Worm (Caenorhabditis elegans) whole organism, L4 larva: ENCODE measurements around the gene Y105C5A.24.
"Not testable (repeated sequence)": the region's sequence is repeated elsewhere in the genome, so short reads cannot be mapped to it uniquely, and the experiment has no call there.

Source experiments
- D1046.2 ChIP-seq: fragments of 200-800 bp; sonication (Bioruptor generic); IDR thresholded peaks from 2 replicates; pipeline ENCODE4 v1.3.6; 2022; ENCODE audit warnings: missing genetic modification characterization, missing compliant biosample characterization
- Y105C5A.15 ChIP-seq: fragments of 200-800 bp; sonication (Bioruptor generic); IDR thresholded peaks from 2 replicates; pipeline ENCODE4 v1.3.6; 2022; ENCODE audit warnings: missing genetic modification characterization, missing compliant biosample characterization
- Y48G9A.11 ChIP-seq: fragments of 200-800 bp; sonication (Bioruptor generic); IDR thresholded peaks from 2 replicates; pipeline ENCODE4 v1.3.6; 2022; ENCODE audit warnings: missing genetic modification reagents, missing genetic modification characterization, missing compliant biosample characterization
- Y5F2A.4 ChIP-seq: fragments of 200-800 bp; sonication (Bioruptor generic); optimal IDR thresholded peaks from 2 replicates; lab custom pipeline; 2018; ENCODE audit warnings: mild to moderate bottlenecking, missing genetic modification characterization, missing compliant biosample characterization
- Y75B8A.6 ChIP-seq: fragments of 200-800 bp; sonication (Bioruptor generic); IDR thresholded peaks from 2 replicates; pipeline ENCODE4 v1.3.6; 2022; ENCODE audit warnings: missing genetic modification reagents, missing genetic modification characterization, missing compliant biosample characterization
- ZK337.2 ChIP-seq: fragments of 200-800 bp; sonication (Bioruptor generic); IDR thresholded peaks from 2 replicates; pipeline ENCODE4 v1.3.6; 2022; ENCODE audit warnings: missing genetic modification reagents, missing genetic modification characterization, missing compliant biosample characterization
- aha-1 ChIP-seq: fragments of 150-350 bp; peaks from one replicate; lab custom pipeline; 2014; ENCODE audit warnings: missing biosample characterization, missing genetic modification characterization
- arid-1 ChIP-seq: fragments of 200-800 bp; sonication (Bioruptor generic); conservative IDR thresholded peaks from 2 replicates; pipeline ENCODE4 v1.3.6; 2022; ENCODE audit warnings: missing genetic modification reagents, missing genetic modification characterization, missing compliant biosample characterization
- ceh-20 ChIP-seq: fragments of 200-800 bp; sonication (Bioruptor generic); IDR thresholded peaks from 2 replicates; pipeline ENCODE4 v1.3.6; 2022; ENCODE audit warnings: missing genetic modification reagents, missing genetic modification characterization, missing compliant biosample characterization
- ceh-44 ChIP-seq: fragments of 200-800 bp; sonication (Bioruptor generic); IDR thresholded peaks from 2 replicates; pipeline ENCODE4 v1.3.6; 2022; ENCODE audit warnings: missing genetic modification reagents, missing genetic modification characterization, missing compliant biosample characterization
- ceh-82 ChIP-seq: sonication (generic microtip); optimal IDR thresholded peaks from 2 replicates; lab custom pipeline; 2017; ENCODE audit warnings: missing biosample characterization, missing genetic modification characterization
- ctbp-1 ChIP-seq: fragments of 200-800 bp; sonication (Bioruptor generic); IDR thresholded peaks from 2 replicates; pipeline ENCODE4 v1.3.6; 2022; ENCODE audit warnings: missing genetic modification reagents, missing genetic modification characterization, missing compliant biosample characterization
- daf-19 ChIP-seq: fragments of 200-800 bp; sonication (Bioruptor generic); conservative IDR thresholded peaks from 2 replicates; pipeline ENCODE4 v1.3.6; 2022; ENCODE audit warnings: missing genetic modification characterization, missing compliant biosample characterization
- daf-8 ChIP-seq: fragments of 200-800 bp; sonication (Bioruptor generic); IDR thresholded peaks from 2 replicates; pipeline ENCODE4 v1.3.6; 2022; ENCODE audit warnings: missing genetic modification characterization, missing compliant biosample characterization
- dmd-6 ChIP-seq: fragments of 200-800 bp; sonication (Bioruptor generic); IDR thresholded peaks from 2 replicates; pipeline ENCODE4 v1.3.6; 2022; ENCODE audit warnings: missing genetic modification reagents, missing genetic modification characterization, missing compliant biosample characterization
- dmd-8 ChIP-seq: fragments of 200-800 bp; sonication (Bioruptor generic); IDR thresholded peaks from 2 replicates; pipeline ENCODE4 v1.3.6; 2022; ENCODE audit warnings: missing genetic modification characterization, missing compliant biosample characterization
- dmd-9 ChIP-seq: fragments of 200-800 bp; sonication (Bioruptor generic); IDR thresholded peaks from 2 replicates; pipeline ENCODE4 v1.3.6; 2022; ENCODE audit warnings: missing genetic modification reagents, missing genetic modification characterization, missing compliant biosample characterization
- gei-8 ChIP-seq: fragments of 200-800 bp; sonication (Bioruptor generic); optimal IDR thresholded peaks from 2 replicates; lab custom pipeline; 2018; ENCODE audit warnings: mild to moderate bottlenecking, missing genetic modification characterization, missing compliant biosample characterization
- hlh-30 ChIP-seq: sonication (generic microtip); optimal IDR thresholded peaks from 2 replicates; lab custom pipeline; 2017; ENCODE audit warnings: antibody characterized with exemption, mild to moderate bottlenecking, missing genetic modification characterization, missing compliant biosample characterization; ENCODE audit not compliant: insufficient read depth
- lin-1 ChIP-seq: fragments of 200-800 bp; sonication (Bioruptor generic); IDR thresholded peaks from 2 replicates; pipeline ENCODE4 v1.3.6; 2022; ENCODE audit warnings: missing genetic modification reagents, missing genetic modification characterization, missing compliant biosample characterization
- lir-3 ChIP-seq: sonication (generic microtip); optimal IDR thresholded peaks from 2 replicates; lab custom pipeline; 2016; ENCODE audit warnings: mild to moderate bottlenecking, missing genetic modification characterization, missing compliant biosample characterization
- madf-5 ChIP-seq, 2 experiments: fragments of 200-800 bp; sonication (Bioruptor generic); IDR thresholded peaks; 2 replicates each; pipeline ENCODE4 v1.3.6; 2022; ENCODE audit warnings: missing compliant biosample characterization in 2 of 2, missing genetic modification characterization in 2 of 2
- madf-9 ChIP-seq: fragments of 200-800 bp; sonication (Bioruptor generic); conservative IDR thresholded peaks from 2 replicates; pipeline ENCODE4 v1.3.6; 2022; ENCODE audit warnings: missing genetic modification reagents, missing genetic modification characterization, missing compliant biosample characterization
- mdt-29 ChIP-seq: fragments of 200-800 bp; sonication (Bioruptor generic); IDR thresholded peaks from 2 replicates; pipeline ENCODE4 v1.3.6; 2022; ENCODE audit warnings: missing genetic modification reagents, missing genetic modification characterization, missing compliant biosample characterization
- mxl-2 ChIP-seq: fragments of 200-800 bp; sonication (Bioruptor generic); conservative IDR thresholded peaks from 2 replicates; pipeline ENCODE4 v1.3.6; 2022; ENCODE audit warnings: missing genetic modification reagents, missing genetic modification characterization, missing compliant biosample characterization
- nhr-41 ChIP-seq: fragments of 200-800 bp; sonication (Bioruptor generic); IDR thresholded peaks from 2 replicates; pipeline ENCODE4 v1.3.6; 2022; ENCODE audit warnings: missing genetic modification reagents, missing genetic modification characterization, missing compliant biosample characterization
- nhr-77 ChIP-seq: fragments of 150-350 bp; optimal IDR thresholded peaks from 2 replicates; lab custom pipeline; 2014; ENCODE audit warnings: missing biosample characterization, missing genetic modification characterization
- pha-4 ChIP-seq, 2 experiments: fragments of 150-350 bp in 1 of 2; fragments of 200-800 bp in 1 of 2; sonication (Bioruptor generic) in 1 of 2; IDR thresholded peaks in 1 of 2; optimal IDR thresholded peaks in 1 of 2; 2 replicates each; pipeline versions ENCODE4 v1.3.6 to Lab custom; 2014 to 2022; ENCODE audit warnings: missing genetic modification characterization in 2 of 2, missing genetic modification reagents in 2 of 2, missing biosample characterization in 1 of 2, missing compliant biosample characterization in 1 of 2
- snpc-1.2 ChIP-seq: fragments of 200-800 bp; sonication (Bioruptor generic); IDR thresholded peaks from 2 replicates; pipeline ENCODE4 v1.3.6; 2022; ENCODE audit warnings: missing genetic modification reagents, missing genetic modification characterization, missing compliant biosample characterization
- tra-1 ChIP-seq: fragments of 200-800 bp; sonication (Bioruptor generic); IDR thresholded peaks from 2 replicates; pipeline ENCODE4 v1.3.6; 2022; ENCODE audit warnings: missing genetic modification reagents, missing genetic modification characterization, missing compliant biosample characterization
- vab-7 ChIP-seq: fragments of 200-800 bp; sonication (Bioruptor generic); IDR thresholded peaks from 2 replicates; pipeline ENCODE4 v1.3.6; 2022; ENCODE audit warnings: missing genetic modification reagents, missing genetic modification characterization, missing compliant biosample characterization
- zfp-3 ChIP-seq: fragments of 200-800 bp; sonication (Bioruptor generic); conservative IDR thresholded peaks from 2 replicates; pipeline ENCODE4 v1.3.6; 2022; ENCODE audit warnings: missing genetic modification reagents, missing genetic modification characterization, missing compliant biosample characterization

Gene Y105C5A.24

DNA sequence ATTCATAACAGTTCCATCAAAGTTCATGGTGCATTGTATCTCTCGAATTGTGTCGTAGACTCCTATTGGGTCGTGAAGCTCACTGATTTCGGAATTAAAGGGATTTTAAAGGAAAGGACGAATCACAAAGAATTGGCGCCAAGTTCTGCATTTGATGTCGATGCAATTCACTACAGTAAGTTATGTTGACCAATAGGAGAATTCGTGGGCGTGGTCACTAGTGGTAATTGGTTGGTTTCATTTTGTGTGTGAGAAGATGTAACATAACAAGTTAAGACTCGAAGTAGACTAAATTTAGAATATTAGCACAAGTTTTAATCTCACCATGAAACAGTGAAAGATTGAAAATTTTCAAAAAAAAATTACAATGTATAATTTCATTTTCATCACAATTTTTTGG is 28.6 kb downstream of the Y105C5A.24 start:
- TF ChIP-seq daf-8 (GFP tag; lab: Robert Waterston, UW) (no peak), Y5F2A.4 (GFP tag; lab: Kevin White, UChicago) (no peak), daf-19 (GFP tag; lab: Robert Waterston, UW) (no peak), lin-1 (GFP tag; lab: Robert Waterston, UW) (no peak)

DNA sequence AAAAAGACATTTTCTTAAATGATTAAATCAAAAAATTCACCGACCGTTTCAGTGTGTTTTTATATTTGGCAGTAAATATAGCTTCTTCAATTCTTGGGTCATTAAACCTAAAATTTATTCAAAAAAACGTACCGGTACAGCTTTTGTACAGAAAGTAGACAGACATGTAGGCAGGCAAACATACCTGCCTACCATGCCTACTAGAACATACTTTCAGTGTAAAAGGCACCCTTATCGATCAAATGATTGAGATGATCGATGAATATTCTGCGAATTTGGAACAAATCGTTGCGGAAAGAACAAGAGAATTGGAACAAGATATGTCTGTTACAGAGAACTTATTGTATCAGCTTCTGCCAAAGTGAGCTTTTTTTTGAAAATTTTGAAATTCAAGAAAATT is 30.4 kb downstream of the Y105C5A.24 start:
- TF ChIP-seq snpc-1.2 (peak; percentile 80), ceh-20 (GFP tag; lab: Robert Waterston, UW) (no peak)

DNA sequence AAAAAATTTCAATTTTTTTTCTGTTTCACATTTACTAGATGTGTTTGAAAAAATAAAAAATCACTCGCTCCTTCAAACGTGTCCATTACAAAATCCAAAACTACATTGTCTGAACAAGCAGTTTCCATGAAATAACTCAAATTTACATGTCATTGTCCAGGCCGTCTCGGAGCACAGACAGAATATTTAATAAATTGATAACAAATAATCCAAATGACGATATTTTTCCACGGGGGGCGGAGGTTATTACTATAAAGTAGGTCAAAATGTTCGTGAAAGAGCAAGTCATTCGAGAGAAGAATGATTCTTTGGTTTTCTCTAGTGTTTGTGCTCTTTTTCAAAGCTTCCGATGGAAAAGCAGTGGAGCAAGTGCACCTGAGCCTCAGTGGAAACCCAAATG is 34.2 kb downstream of the Y105C5A.24 start, which contains the start of gene Y105C5B.3:
Gene Y105C5B.3, plus strand, starts transcription at position 301 of the 400 bp plus-strand sequence.
- TF ChIP-seq snpc-1.2 (no peak), madf-9 (no peak), ceh-82 (tag; lab: Kevin White, UChicago) (no peak), hlh-30 (tag; lab: Kevin White, UChicago) (no peak), lir-3 (no peak), ceh-20 (GFP tag; lab: Robert Waterston, UW) (no peak), nhr-77 (tag; lab: Kevin White, UChicago) (no peak), dmd-6 (no peak), gei-8 (no peak)
- TF ChIP-seq, all 104 proteins: peak for 0

DNA sequence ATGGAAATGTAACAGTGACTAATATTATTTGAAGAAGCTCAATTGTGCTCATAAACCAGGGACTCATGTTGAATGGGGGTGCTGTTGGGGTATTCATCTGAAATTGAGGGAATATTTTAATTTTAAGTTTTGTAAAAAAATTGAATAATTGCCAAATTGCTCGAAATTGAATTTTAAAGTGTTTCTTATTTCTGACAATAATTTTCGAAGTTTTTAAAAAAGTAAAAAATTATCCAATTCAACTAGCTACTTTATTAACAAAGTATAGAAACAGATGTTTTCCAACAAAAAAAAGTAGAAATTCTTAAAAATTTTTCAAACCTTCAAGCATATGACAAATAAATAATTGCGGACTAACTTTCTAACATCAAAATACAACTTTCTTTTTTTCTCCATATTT is 44.5 kb downstream of the Y105C5A.24 start, which contains the start of gene srv-14:
Gene srv-14, minus strand, starts transcription at position 101 of the 400 bp plus-strand sequence.
- TF ChIP-seq dmd-8 (GFP tag; lab: Robert Waterston, UW) (no peak), aha-1 (tag; lab: Kevin White, UChicago) (peak; percentile 10)

DNA sequence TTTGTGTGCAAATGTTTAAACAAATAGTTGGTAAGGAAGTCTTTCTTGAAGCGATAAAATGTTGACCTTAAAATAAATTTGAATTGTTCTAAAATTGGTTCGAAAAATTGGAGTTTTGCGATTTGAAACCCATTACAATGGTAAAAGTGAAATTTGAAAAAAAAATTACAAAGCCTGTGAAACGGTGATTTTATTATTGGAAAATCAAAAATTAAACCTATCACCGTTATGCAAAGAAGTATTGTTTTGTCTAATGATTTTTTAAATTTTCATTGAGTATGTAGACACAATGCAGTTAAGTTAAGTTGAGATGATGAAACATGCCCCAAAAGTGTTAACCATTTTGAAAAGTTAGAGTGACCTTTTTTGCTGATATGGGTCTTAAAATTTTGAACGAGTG is 45.1 kb downstream of the Y105C5A.24 start:
- TF ChIP-seq snpc-1.2 (peak; percentile 53; the same call in 1 of the 2 replicates), hlh-30 (tag; lab: Kevin White, UChicago) (no peak)

DNA sequence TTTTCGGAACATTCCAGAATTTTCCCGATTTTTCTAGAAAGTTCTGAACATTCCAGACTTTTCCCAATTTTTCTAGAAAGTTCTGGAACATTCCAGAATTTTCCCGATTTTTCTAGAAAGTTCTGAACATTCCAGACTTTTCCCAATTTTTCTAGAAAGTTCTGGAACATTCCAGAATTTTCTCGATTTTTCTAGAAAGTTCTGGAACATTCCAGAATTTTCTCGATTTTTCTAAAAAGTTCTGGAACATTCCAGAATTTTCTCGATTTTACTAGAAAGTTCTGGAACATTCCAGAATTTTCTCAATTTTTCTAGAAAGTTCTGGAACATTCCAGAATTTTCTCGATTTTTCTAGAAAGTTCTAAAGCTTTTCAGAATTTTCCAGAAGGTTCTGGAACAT is 46.2 kb downstream of the Y105C5A.24 start:
- peak; percentile 99 for TF ChIP-seq Y75B8A.6 (GFP tag; lab: Robert Waterston, UW)
- TF ChIP-seq ceh-44 (GFP tag; lab: Robert Waterston, UW), result peak; percentile 97
- peak; percentile 98 for TF ChIP-seq lin-1 (GFP tag; lab: Robert Waterston, UW)
- 0 out of 2 replicates have a peak, but pooled peaks have one; percentile 73 for TF ChIP-seq mxl-2 (GFP tag; lab: Robert Waterston, UW)
- TF ChIP-seq mdt-29 (GFP tag; lab: Robert Waterston, UW), result peak; percentile 100
- peak; percentile 90; the same call in 1 of the 2 replicates for TF ChIP-seq nhr-41 (GFP tag; lab: Robert Waterston, UW)
- peak; percentile 96 for TF ChIP-seq vab-7 (GFP tag; lab: Robert Waterston, UW)
- TF ChIP-seq ZK337.2 (GFP tag; lab: Robert Waterston, UW), result peak; percentile 79; the same call in 1 of the 2 replicates
- peak; percentile 97 for TF ChIP-seq pha-4 (GFP tag; IDR thresholded peaks at IDR 0.05; lab: Robert Waterston, UW)
- not testable (repeated sequence) for TF ChIP-seq pha-4 (tag; optimal IDR thresholded peaks at IDR 0.05; lab: Kevin White, UChicago)
- TF ChIP-seq Y48G9A.11, result peak; percentile 89
- TF ChIP-seq dmd-9 (GFP tag; lab: Robert Waterston, UW), result peak; percentile 87
- peak; percentile 15 to 99; a peak in 2 of 4 replicates for TF ChIP-seq madf-5 (GFP tag; IDR thresholded peaks at IDR 0.05; lab: Robert Waterston, UW)
- peak; percentile 97 for TF ChIP-seq snpc-1.2
- TF ChIP-seq zfp-3 (GFP tag; lab: Robert Waterston, UW), result peak; percentile 90
- TF ChIP-seq madf-9, result peak; percentile 76
- TF ChIP-seq Y105C5A.15, result peak; percentile 100
- TF ChIP-seq ctbp-1 (GFP tag; lab: Robert Waterston, UW), result peak; percentile 91; the same call in 1 of the 2 replicates
- peak; percentile 61; the same call in 1 of the 2 replicates for TF ChIP-seq D1046.2 (GFP tag; lab: Robert Waterston, UW)
- TF ChIP-seq tra-1, result peak; percentile 85; the same call in 1 of the 2 replicates
- TF ChIP-seq arid-1 (GFP tag; lab: Robert Waterston, UW), result peak; percentile 98
